Fruit fly (Drosophila melanogaster) whole organism, embryonic: ENCODE measurements around the gene CG7492.

ENCODE experiments used
- Blimp-1 ChIP-seq: fragments of 200-800 bp; sonication (Bioruptor generic); optimal IDR thresholded peaks from 3 replicates; lab custom pipeline; 2018; ENCODE audit warnings: missing biosample characterization, missing genetic modification characterization, mild to moderate bottlenecking, moderate library complexity, missing genetic modification reagents
- CG10431 ChIP-seq: fragments of 200-800 bp; sonication (Bioruptor generic); optimal IDR thresholded peaks from 3 replicates; lab custom pipeline; 2018; ENCODE audit warnings: missing biosample characterization, mild to moderate bottlenecking, missing genetic modification characterization
- CG11456 ChIP-seq: fragments of 200-800 bp; sonication (Bioruptor generic); IDR thresholded peaks from 3 replicates; pipeline ENCODE4 v1.3.6; 2022; ENCODE audit warnings: missing biosample characterization, missing genetic modification characterization
- CG12391 ChIP-seq: fragments of 200-800 bp; sonication (Bioruptor generic); optimal IDR thresholded peaks from 3 replicates; lab custom pipeline; 2018; ENCODE audit warnings: missing biosample characterization, mild to moderate bottlenecking, missing genetic modification characterization, moderate library complexity
- CG13287 ChIP-seq: fragments of 200-800 bp; sonication (Bioruptor generic); IDR thresholded peaks from 2 replicates; pipeline ENCODE4 v1.3.6; 2022; ENCODE audit warnings: missing biosample characterization, missing genetic modification characterization; ENCODE audit not compliant: partially characterized antibody
- CG15011 ChIP-seq: fragments of 200-800 bp; sonication (Bioruptor generic); optimal IDR thresholded peaks from 3 replicates; lab custom pipeline; 2018; ENCODE audit warnings: missing biosample characterization, mild to moderate bottlenecking, missing genetic modification characterization
- CG16815 ChIP-seq: fragments of 200-800 bp; sonication (Bioruptor generic); optimal IDR thresholded peaks from 3 replicates; lab custom pipeline; 2017; ENCODE audit warnings: missing biosample characterization, mild to moderate bottlenecking, missing genetic modification characterization
- CG2199 ChIP-seq: fragments of 200-800 bp; sonication (Bioruptor generic); IDR thresholded peaks from 3 replicates; pipeline ENCODE4 v1.3.6; 2022; ENCODE audit warnings: missing biosample characterization, missing genetic modification characterization
- CG34376 ChIP-seq: fragments of 200-800 bp; sonication (Bioruptor generic); optimal IDR thresholded peaks from 2 replicates; lab custom pipeline; 2018; ENCODE audit warnings: missing biosample characterization, mild to moderate bottlenecking, missing genetic modification characterization
- CG3847 ChIP-seq: fragments of 200-800 bp; sonication (Bioruptor generic); IDR thresholded peaks from 2 replicates; pipeline ENCODE4 v1.3.6; 2022; ENCODE audit warnings: missing biosample characterization, missing genetic modification characterization
- CG6175 ChIP-seq: fragments of 200-800 bp; sonication (Bioruptor generic); IDR thresholded peaks from 3 replicates; pipeline ENCODE4 v1.3.6; 2022; ENCODE audit warnings: missing biosample characterization, missing genetic modification characterization
- CG7745 ChIP-seq: fragments of 200-800 bp; sonication (Bioruptor generic); optimal IDR thresholded peaks from 2 replicates; lab custom pipeline; 2018; ENCODE audit warnings: missing biosample characterization, mild to moderate bottlenecking, missing genetic modification characterization, moderate library complexity
- CG7928 ChIP-seq: fragments of 200-800 bp; sonication (Bioruptor generic); optimal IDR thresholded peaks from 2 replicates; lab custom pipeline; 2017; ENCODE audit warnings: missing biosample characterization, mild to moderate bottlenecking, missing genetic modification characterization
- CG7963 ChIP-seq: fragments of 200-800 bp; sonication (Bioruptor generic); IDR thresholded peaks from 3 replicates; pipeline ENCODE4 v1.3.6; 2022; ENCODE audit warnings: missing biosample characterization, missing genetic modification characterization; ENCODE audit not compliant: partially characterized antibody
- CHES-1-like ChIP-seq: fragments of 200-800 bp; sonication (Bioruptor generic); optimal IDR thresholded peaks from 2 replicates; lab custom pipeline; 2016; ENCODE audit warnings: missing biosample characterization, missing genetic modification characterization
- Camta ChIP-seq: fragments of 200-800 bp; sonication (Bioruptor generic); optimal IDR thresholded peaks from 2 replicates; lab custom pipeline; 2016; ENCODE audit warnings: missing biosample characterization, missing genetic modification characterization
- Deaf1 ChIP-seq: fragments of 200-800 bp; optimal IDR thresholded peaks from 3 replicates; lab custom pipeline; 2019; ENCODE audit warnings: missing biosample characterization, mild to moderate bottlenecking, missing genetic modification characterization, moderate library complexity
- Ets65A ChIP-seq: fragments of 200-800 bp; sonication (Bioruptor generic); peaks from one replicate; lab custom pipeline; 2016; ENCODE audit warnings: missing biosample characterization, missing genetic modification characterization
- HLHmδ ChIP-seq: fragments of 200-800 bp; sonication (Bioruptor generic); optimal IDR thresholded peaks from 2 replicates; lab custom pipeline; 2018; ENCODE audit warnings: missing biosample characterization, mild to moderate bottlenecking, missing genetic modification characterization, moderate library complexity
- Jarid2 ChIP-seq: fragments of 200-800 bp; sonication (Bioruptor generic); optimal IDR thresholded peaks from 3 replicates; lab custom pipeline; 2017; ENCODE audit warnings: mild to moderate bottlenecking, missing biosample characterization, missing genetic modification reagents, missing genetic modification characterization
- Med ChIP-seq: fragments of 200-800 bp; sonication (Bioruptor generic); peaks from one replicate; lab custom pipeline; 2016; ENCODE audit warnings: missing biosample characterization, missing genetic modification characterization, mild to moderate bottlenecking, inconsistent platforms, moderate library complexity
- Opbp ChIP-seq: fragments of 200-800 bp; sonication (Bioruptor generic); IDR thresholded peaks from 3 replicates; pipeline ENCODE4 v1.3.6; 2022; ENCODE audit warnings: missing biosample characterization, missing genetic modification characterization; ENCODE audit not compliant: partially characterized antibody
- Rfx ChIP-seq: fragments of 200-800 bp; sonication (Bioruptor generic); IDR thresholded peaks from 2 replicates; pipeline ENCODE4 v1.3.6; 2022; ENCODE audit warnings: missing biosample characterization, missing genetic modification characterization
- amos ChIP-seq: fragments of 200-800 bp; sonication (Bioruptor generic); IDR thresholded peaks from 2 replicates; pipeline ENCODE4 v1.3.6; 2022; ENCODE audit warnings: missing biosample characterization, missing genetic modification characterization; ENCODE audit not compliant: partially characterized antibody
- ato ChIP-seq: fragments of 200-800 bp; sonication (Bioruptor generic); IDR thresholded peaks from 2 replicates; pipeline ENCODE4 v1.3.6; 2022; ENCODE audit warnings: missing biosample characterization, missing genetic modification characterization; ENCODE audit not compliant: partially characterized antibody
- bbx ChIP-seq: fragments of 200-800 bp; sonication (Bioruptor generic); IDR thresholded peaks from 2 replicates; pipeline ENCODE4 v1.3.6; 2022; ENCODE audit warnings: missing biosample characterization, missing genetic modification characterization; ENCODE audit not compliant: partially characterized antibody
- chinmo ChIP-seq: fragments of 200-800 bp; sonication (Bioruptor generic); IDR thresholded peaks from 4 replicates; pipeline ENCODE4 v1.3.6; 2022; ENCODE audit warnings: missing biosample characterization, missing genetic modification characterization; ENCODE audit not compliant: partially characterized antibody
- ci ChIP-seq: fragments of 200-800 bp; sonication (Bioruptor generic); IDR thresholded peaks from 3 replicates; pipeline ENCODE4 v1.3.6; 2022; ENCODE audit warnings: missing biosample characterization, missing genetic modification characterization
- knrl ChIP-seq: fragments of 200-800 bp; sonication (Bioruptor generic); IDR thresholded peaks from 3 replicates; pipeline ENCODE4 v1.3.6; 2022; ENCODE audit warnings: missing biosample characterization, missing genetic modification characterization; ENCODE audit not compliant: partially characterized antibody
- nom ChIP-seq: fragments of 200-800 bp; sonication (Bioruptor generic); optimal IDR thresholded peaks from 2 replicates; lab custom pipeline; 2017; ENCODE audit warnings: missing biosample characterization, missing genetic modification characterization, mild to moderate bottlenecking, moderate library complexity, missing genetic modification reagents
- phol ChIP-seq: fragments of 200-800 bp; sonication (Bioruptor generic); optimal IDR thresholded peaks from 3 replicates; lab custom pipeline; 2018; ENCODE audit warnings: missing biosample characterization, mild to moderate bottlenecking, missing genetic modification characterization, moderate library complexity
- sens ChIP-seq: fragments of 200-800 bp; sonication (Bioruptor generic); peaks from one replicate; lab custom pipeline; 2016; ENCODE audit warnings: missing biosample characterization, missing genetic modification characterization
- so ChIP-seq: fragments of 200-800 bp; sonication (Bioruptor generic); IDR thresholded peaks from 3 replicates; pipeline ENCODE4 v1.3.6; 2022; ENCODE audit warnings: missing biosample characterization, missing genetic modification characterization
- stwl ChIP-seq: fragments of 200-800 bp; sonication (Bioruptor generic); optimal IDR thresholded peaks from 3 replicates; lab custom pipeline; 2018; ENCODE audit warnings: missing biosample characterization, mild to moderate bottlenecking, missing genetic modification characterization, moderate library complexity
- tio ChIP-seq: fragments of 200-800 bp; sonication (Bioruptor generic); optimal IDR thresholded peaks from 2 replicates; lab custom pipeline; 2017; ENCODE audit warnings: missing biosample characterization, missing genetic modification characterization, inconsistent platforms
- tll ChIP-seq, 2 experiments: fragments of 200-800 bp in 1 of 2; fragments of >200 bp in 1 of 2; sonication (Bioruptor generic) in 1 of 2; optimal IDR thresholded peaks; 2 replicates each; lab custom pipeline; 2017 to 2019; ENCODE audit warnings: missing biosample characterization in 2 of 2, missing genetic modification characterization in 2 of 2, mild to moderate bottlenecking in 1 of 2, moderate library complexity in 1 of 2
- tna ChIP-seq: fragments of 200-800 bp; sonication (Bioruptor generic); IDR thresholded peaks from 2 replicates; pipeline ENCODE4 v1.3.6; 2022; ENCODE audit warnings: missing biosample characterization, missing genetic modification characterization; ENCODE audit not compliant: partially characterized antibody

The CG7492 gene

dm6 chr3L:7606336-7607001, 48.1 kb downstream of the CG7492 start:
- TF ChIP-seq HLHmδ (no peak), sens (peak; percentile 55), nom (peak; percentile 58)

DNA sequence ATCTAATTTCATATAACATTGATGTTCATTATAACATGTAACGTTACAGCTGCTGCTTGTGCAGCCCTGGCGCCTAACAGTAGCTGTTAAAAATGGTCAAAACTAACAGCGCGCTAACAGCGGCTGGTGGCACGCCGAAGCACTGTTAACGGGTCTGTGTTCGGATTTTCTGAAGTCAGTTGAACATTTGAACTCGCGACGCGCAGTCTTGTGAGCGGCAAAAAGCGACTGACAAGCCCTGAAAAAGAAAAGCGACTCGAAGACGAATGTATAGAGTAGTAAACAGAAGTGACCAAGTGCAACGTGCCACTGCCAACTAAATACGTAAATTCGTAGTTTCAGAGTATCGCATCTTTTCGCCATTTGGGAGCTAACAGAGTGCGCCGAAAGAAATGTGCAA, 49.7 kb downstream of the CG7492 start:
- TF ChIP-seq CG7963 (GFP tag; lab: Robert Waterston, UW), result 0 out of 3 replicates have a peak, but pooled peaks have one; percentile 41
- peak; percentile 25 for TF ChIP-seq Ets65A (GFP tag; lab: Kevin White, UChicago)
- TF ChIP-seq CG2199, result peak; percentile 36; the same call in 1 of the 3 replicates
- 0 out of 4 replicates have a peak, but pooled peaks have one; percentile 28 for TF ChIP-seq chinmo
- TF ChIP-seq so (GFP tag; lab: Robert Waterston, UW), result no peak
- no peak for TF ChIP-seq phol (tag; lab: Kevin White, UChicago)
- peak; percentile 62; the same call in 2 of the 3 replicates for TF ChIP-seq CG6175
- TF ChIP-seq CG7745, result no peak
- TF ChIP-seq Med (GFP tag; lab: Kevin White, UChicago), result peak; percentile 58
- peak; percentile 42; the same call in 1 of the 3 replicates for TF ChIP-seq ci (GFP tag; lab: Robert Waterston, UW)
- peak; percentile 35; the same call in 1 of the 2 replicates for TF ChIP-seq CG13287 (GFP tag; lab: Robert Waterston, UW)
- TF ChIP-seq CG12391 (tag; lab: Kevin White, UChicago), result no peak
- TF ChIP-seq CG11456 (GFP tag; lab: Robert Waterston, UW), result 0 out of 3 replicates have a peak, but pooled peaks have one; percentile 29
- no peak for TF ChIP-seq CG15011 (GFP tag; lab: Kevin White, UChicago)
- TF ChIP-seq Deaf1 (tag; lab: Kevin White, UChicago), result peak; percentile 67
- no peak for TF ChIP-seq CG3847 (GFP tag; lab: Robert Waterston, UW)
- TF ChIP-seq Jarid2 (GFP tag; lab: Kevin White, UChicago), result peak; percentile 79
- TF ChIP-seq amos (GFP tag; lab: Robert Waterston, UW), result 0 out of 2 replicates have a peak, but pooled peaks have one; percentile 14
- TF ChIP-seq CG16815, result no peak
- TF ChIP-seq tna (GFP tag; lab: Robert Waterston, UW), result no peak
- peak; percentile 29 for TF ChIP-seq stwl
- peak; percentile 18 for TF ChIP-seq Blimp-1 (GFP tag; lab: Kevin White, UChicago)
- 0 out of 2 replicates have a peak, but pooled peaks have one; percentile 6 for TF ChIP-seq ato
- peak; percentile 51 for TF ChIP-seq bbx (GFP tag; lab: Robert Waterston, UW)
- TF ChIP-seq Opbp (GFP tag; lab: Robert Waterston, UW), result 0 out of 3 replicates have a peak, but pooled peaks have one; percentile 14
- 0 out of 2 replicates have a peak, but pooled peaks have one; percentile 23 for TF ChIP-seq Rfx (GFP tag; lab: Robert Waterston, UW)
- TF ChIP-seq CHES-1-like (GFP tag; lab: Kevin White, UChicago), result no peak
- no peak for TF ChIP-seq CG10431
- peak; percentile 29 for TF ChIP-seq CG7928 (GFP tag; lab: Kevin White, UChicago)
- TF ChIP-seq Camta (GFP tag; lab: Kevin White, UChicago), result no peak
- no peak for TF ChIP-seq tio
- TF ChIP-seq, all 482 proteins: peak for 19

dm6 chr3L:7603397-7603796, 51.2 kb downstream of the CG7492 start:
- TF ChIP-seq knrl (GFP tag; lab: Robert Waterston, UW) (no peak), Med (GFP tag; lab: Kevin White, UChicago) (peak; percentile 24), tll (GFP tag; optimal IDR thresholded peaks at IDR 0.05; lab: Kevin White, UChicago) (no peak), CG34376 (GFP tag; lab: Kevin White, UChicago) (no peak)
